Worm (Caenorhabditis elegans) whole organism, L1 larva: ENCODE measurements around the gene srbc-57.

Experiments used
- ama-1 ChIP-seq: fragments of 150-350 bp; optimal IDR thresholded peaks from 2 replicates; lab custom pipeline; 2014
- ceh-82 ChIP-seq, 3 experiments: fragments of 150-350 bp in 1 of 3; sonication (generic microtip) in 2 of 3; optimal IDR thresholded peaks; 2 replicates each; lab custom pipeline; 2014 to 2017; ENCODE audit warnings: missing biosample characterization in 3 of 3, missing genetic modification characterization in 3 of 3
- ces-1 ChIP-seq: fragments of 150-350 bp; optimal IDR thresholded peaks from 2 replicates; lab custom pipeline; 2014; ENCODE audit warnings: missing biosample characterization, missing genetic modification reagents, missing genetic modification characterization
- elt-2 ChIP-seq: sonication (generic microtip); optimal IDR thresholded peaks from 2 replicates; lab custom pipeline; 2016; ENCODE audit warnings: missing genetic modification characterization, mild to moderate bottlenecking, inconsistent platforms, missing compliant biosample characterization, missing genetic modification reagents
- fos-1 ChIP-seq: fragments of 150-350 bp; optimal IDR thresholded peaks from 2 replicates; lab custom pipeline; 2014; ENCODE audit warnings: missing biosample characterization, missing genetic modification characterization
- isw-1 ChIP-seq: fragments of 200-800 bp; sonication (Bioruptor generic); IDR thresholded peaks from 2 replicates; pipeline ENCODE4 v1.3.6; 2022; ENCODE audit warnings: missing genetic modification characterization, missing compliant biosample characterization
- lin-39 ChIP-seq: fragments of 150-350 bp; optimal IDR thresholded peaks from 2 replicates; lab custom pipeline; 2014; ENCODE audit warnings: missing biosample characterization, missing genetic modification reagents, missing genetic modification characterization
- lsy-2 ChIP-seq, 2 experiments: fragments of 150-350 bp; optimal IDR thresholded peaks; 2 replicates each; lab custom pipeline; 2014; ENCODE audit warnings: missing biosample characterization in 2 of 2, missing genetic modification characterization in 2 of 2
- mab-9 ChIP-seq: fragments of 200-800 bp; sonication (Bioruptor generic); IDR thresholded peaks from 2 replicates; pipeline ENCODE4 v1.3.6; 2022; ENCODE audit warnings: missing genetic modification reagents, missing genetic modification characterization, missing compliant biosample characterization
- mdl-1 ChIP-seq, 2 experiments: fragments of 150-350 bp; optimal IDR thresholded peaks; 2 replicates each; lab custom pipeline; 2014 to 2017; ENCODE audit warnings: missing biosample characterization in 2 of 2, missing genetic modification characterization in 2 of 2, inconsistent platforms in 1 of 2
- nhr-47 ChIP-seq: sonication (generic microtip); optimal IDR thresholded peaks from 2 replicates; lab custom pipeline; 2016; ENCODE audit warnings: mild to moderate bottlenecking, missing genetic modification characterization, moderate library complexity, missing compliant biosample characterization
- nhr-84 ChIP-seq: sonication (generic microtip); optimal IDR thresholded peaks from 2 replicates; lab custom pipeline; 2017; ENCODE audit warnings: missing biosample characterization, missing genetic modification characterization
- sptf-1 ChIP-seq: fragments of 150-350 bp; optimal IDR thresholded peaks from 2 replicates; lab custom pipeline; 2014; ENCODE audit warnings: missing biosample characterization, missing genetic modification characterization
- ztf-11 ChIP-seq, 2 experiments: sonication (generic microtip); optimal IDR thresholded peaks; 2 replicates each; lab custom pipeline; 2016 to 2017; ENCODE audit warnings: missing genetic modification characterization in 2 of 2, missing biosample characterization in 1 of 2, missing compliant biosample characterization in 1 of 2

DNA sequence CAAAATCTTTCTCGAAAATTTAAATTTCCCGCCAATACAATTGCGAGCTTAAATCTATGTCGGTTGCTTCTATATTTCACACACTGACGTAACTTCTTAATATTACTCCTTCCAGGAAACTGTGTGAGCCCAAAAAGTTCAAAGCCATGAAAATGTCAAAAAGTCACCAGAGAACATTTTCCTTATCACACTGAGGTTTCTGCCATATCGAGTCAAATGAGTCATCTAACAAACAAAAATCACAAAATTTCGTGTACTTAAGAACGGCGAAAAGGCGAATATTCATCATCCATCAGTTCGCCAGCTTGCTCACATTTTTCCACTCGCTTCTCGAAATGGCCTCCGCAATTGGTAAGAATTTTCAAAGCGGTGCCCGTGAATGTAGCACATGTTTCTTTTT, 18.7 kb downstream of the srbc-57 start, which contains the start of gene M02H5.8:
- TF ChIP-seq elt-2 (tag; lab: Kevin White, UChicago), result no peak
- no peak for TF ChIP-seq ama-1 (lab: Kevin White, UChicago)
- no peak for TF ChIP-seq nhr-47 (tag; lab: Kevin White, UChicago)
- no peak for TF ChIP-seq ztf-11 (tag; optimal IDR thresholded peaks at IDR 0.05; lab: Kevin White, UChicago)
- TF ChIP-seq lsy-2 (tag; optimal IDR thresholded peaks at IDR 0.05; lab: Kevin White, UChicago), result no peak
- TF ChIP-seq lin-39, result no peak
- no peak for TF ChIP-seq mdl-1 (tag; optimal IDR thresholded peaks at IDR 0.05; lab: Kevin White, UChicago)
- no peak for TF ChIP-seq sptf-1 (tag; lab: Kevin White, UChicago)
- TF ChIP-seq ceh-82 (tag; optimal IDR thresholded peaks at IDR 0.05; lab: Kevin White, UChicago), result no peak
- TF ChIP-seq nhr-84 (tag; lab: Kevin White, UChicago), result no peak
- no peak for TF ChIP-seq ces-1
- no peak for TF ChIP-seq isw-1 (GFP tag; lab: Robert Waterston, UW)
- no peak for TF ChIP-seq fos-1 (tag; lab: Kevin White, UChicago)
- no peak for TF ChIP-seq mab-9 (GFP tag; lab: Robert Waterston, UW)
